Fruit fly (Drosophila melanogaster) whole organism, pupa: ENCODE data around the gene Mco4.

Experiments used
- CG10348 ChIP-seq: fragments of 200-800 bp; sonication (Bioruptor generic); IDR thresholded peaks from 2 replicates; pipeline ENCODE4 v1.3.6; 2022; ENCODE audit warnings: missing biosample characterization, missing genetic modification characterization
- Ets98B ChIP-seq: fragments of 200-800 bp; sonication (Bioruptor generic); IDR thresholded peaks from 2 replicates; pipeline ENCODE4 v1.3.6; 2022; ENCODE audit warnings: missing biosample characterization, missing genetic modification characterization
- fd96Ca ChIP-seq: fragments of 200-800 bp; sonication (Bioruptor generic); IDR thresholded peaks from 3 replicates; pipeline ENCODE4 v1.3.6; 2022; ENCODE audit warnings: missing biosample characterization, missing genetic modification characterization

dm6 chrX:17816437-17816836 lies 39.5 kb downstream of the Mco4 start:
- no peak for TF ChIP-seq Ets98B
- no peak for TF ChIP-seq fd96Ca
- no peak for TF ChIP-seq CG10348
